Worm (Caenorhabditis elegans): ENCODE measurements around the gene rev-3.

rev-3 gene

ce11 chrIII:5755204-5755603, 35.2 kb downstream of the rev-3 start, which contains the start of gene ida-1:
Gene ida-1 (plus strand): TSS chrIII:5755539.
- TF ChIP-seq ceh-48 (tag; optimal IDR thresholded peaks at IDR 0.05) (no peak), unc-55 (GFP tag; optimal IDR thresholded peaks at IDR 0.05) (peak; percentile 36), hlh-13 (GFP tag; optimal IDR thresholded peaks at IDR 0.05) (peak; percentile 3), nfya-1 (tag; optimal IDR thresholded peaks at IDR 0.05) (peak; percentile 36)

- TF ChIP-seq ceh-31 (tag; optimal IDR thresholded peaks at IDR 0.05): no peak
Measured at ce11 chrIII:5750503-5750902, 39.9 kb downstream of the rev-3 start.

ce11 chrIII:5748360-5748759, 42.1 kb downstream of the rev-3 start:
- TF ChIP-seq zip-5 (tag; optimal IDR thresholded peaks at IDR 0.05) (no peak), ceh-14 (tag; optimal IDR thresholded peaks at IDR 0.05) (no peak), lin-11 (tag; optimal IDR thresholded peaks at IDR 0.05) (no peak), ceh-45 (GFP tag; IDR thresholded peaks at IDR 0.05) (no peak), madf-2 (tag; optimal IDR thresholded peaks at IDR 0.05) (no peak), ref-2 (tag; optimal IDR thresholded peaks at IDR 0.05) (no peak), dmd-4 (tag; optimal IDR thresholded peaks at IDR 0.05; ENCODE audit: borderline replicate concordance) (no peak), ceh-30 (tag; optimal IDR thresholded peaks at IDR 0.05) (no peak), ceh-18 (tag; optimal IDR thresholded peaks at IDR 0.05) (no peak), nfya-1 (tag; optimal IDR thresholded peaks at IDR 0.05) (no peak), elt-4 (tag; optimal IDR thresholded peaks at IDR 0.05) (no peak), gmeb-2 (tag; optimal IDR thresholded peaks at IDR 0.05) (no peak), syd-9 (tag; optimal IDR thresholded peaks at IDR 0.05) (no peak), eyg-1 (tag; optimal IDR thresholded peaks at IDR 0.05) (no peak)

- TF ChIP-seq elt-2 (tag; optimal IDR thresholded peaks at IDR 0.05) (no peak), ceh-18 (tag; optimal IDR thresholded peaks at IDR 0.05) (no peak), sox-4 (tag; optimal IDR thresholded peaks at IDR 0.05) (no peak), K02D7.2 (tag; optimal IDR thresholded peaks at IDR 0.05) (no peak), elt-4 (tag; optimal IDR thresholded peaks at IDR 0.05) (no peak), ama-1 (optimal IDR thresholded peaks at IDR 0.05) (no peak), mec-3 (tag; optimal IDR thresholded peaks at IDR 0.05; ENCODE audit: borderline replicate concordance) (no peak), pha-2 (tag; optimal IDR thresholded peaks at IDR 0.05) (no peak), nhr-11 (tag; optimal IDR thresholded peaks at IDR 0.05) (no peak), pag-3 (tag; optimal IDR thresholded peaks at IDR 0.05; ENCODE audit: borderline replicate concordance) (no peak), pha-4 (tag; optimal IDR thresholded peaks at IDR 0.05) (no peak), unc-3 (GFP tag; conservative IDR thresholded peaks at IDR 0.05) (no peak), unc-3 (tag; optimal IDR thresholded peaks at IDR 0.05) (no peak), hlh-8 (tag; optimal IDR thresholded peaks at IDR 0.05) (no peak), pqm-1 (tag; optimal IDR thresholded peaks at IDR 0.05) (no peak)
Measured at ce11 chrIII:5747185-5747584, 43.3 kb downstream of the rev-3 start, which contains the start of gene B0244.4. Gene B0244.4 (plus strand): TSS chrIII:5747485.

- TF ChIP-seq eyg-1 (tag; optimal IDR thresholded peaks at IDR 0.05) (no peak), unc-55 (GFP tag; optimal IDR thresholded peaks at IDR 0.05) (no peak), odd-2 (tag; optimal IDR thresholded peaks at IDR 0.05) (no peak), unc-3 (GFP tag; conservative IDR thresholded peaks at IDR 0.05) (no peak), unc-3 (tag; optimal IDR thresholded peaks at IDR 0.05) (no peak), C38D4.7 (GFP tag; optimal IDR thresholded peaks at IDR 0.05) (no peak)
Measured at ce11 chrIII:5744579-5744978, 45.9 kb downstream of the rev-3 start, which contains the start of gene B0244.5. Gene B0244.5 (plus strand): TSS chrIII:5744879.

ce11 chrIII:5743084-5743483, 47.4 kb downstream of the rev-3 start, which contains the start of gene B0244.15:
Gene B0244.15 (plus strand): TSS chrIII:5743384.
- TF ChIP-seq K02D7.2 (tag; optimal IDR thresholded peaks at IDR 0.05): no peak
- no peak for TF ChIP-seq ceh-48 (tag; optimal IDR thresholded peaks at IDR 0.05)
- no peak for TF ChIP-seq ceh-45 (GFP tag; IDR thresholded peaks at IDR 0.05)
- TF ChIP-seq zip-5 (tag; optimal IDR thresholded peaks at IDR 0.05): no peak
- TF ChIP-seq C38D4.7 (GFP tag; optimal IDR thresholded peaks at IDR 0.05): no peak
- TF ChIP-seq fax-1 (tag; optimal IDR thresholded peaks at IDR 0.05): no peak
- TF ChIP-seq eyg-1 (tag; optimal IDR thresholded peaks at IDR 0.05): no peak
- no peak for TF ChIP-seq ceh-2 (tag; optimal IDR thresholded peaks at IDR 0.05)
- TF ChIP-seq ceh-34 (tag; optimal IDR thresholded peaks at IDR 0.05): no peak
